Fruit fly (Drosophila melanogaster) whole organism, prepupa: ENCODE data around the gene TP53INP.

Experiments used
- Blimp-1 ChIP-seq: fragments of 200-800 bp; sonication (Bioruptor generic); optimal IDR thresholded peaks from 3 replicates; lab custom pipeline; 2017; ENCODE audit warnings: missing biosample characterization, missing genetic modification characterization, mild to moderate bottlenecking, moderate library complexity, missing genetic modification reagents
- CG10669 ChIP-seq: fragments of 200-800 bp; sonication (Bioruptor generic); optimal IDR thresholded peaks from 3 replicates; lab custom pipeline; 2018; ENCODE audit warnings: missing biosample characterization, mild to moderate bottlenecking, missing genetic modification characterization, moderate library complexity
- CG11294 ChIP-seq: fragments of 200-800 bp; sonication (Bioruptor generic); IDR thresholded peaks from 2 replicates; pipeline ENCODE4 v1.3.6; 2022; ENCODE audit warnings: missing biosample characterization, missing genetic modification characterization
- CG1621 ChIP-seq: fragments of 200-800 bp; sonication (Bioruptor generic); optimal IDR thresholded peaks from 3 replicates; lab custom pipeline; 2018; ENCODE audit warnings: missing biosample characterization, mild to moderate bottlenecking, missing genetic modification characterization
- CG16779 ChIP-seq: fragments of 200-800 bp; sonication (Bioruptor generic); optimal IDR thresholded peaks from 3 replicates; lab custom pipeline; 2017; ENCODE audit warnings: missing biosample characterization, mild to moderate bottlenecking, missing genetic modification characterization
- CG6163 ChIP-seq: fragments of 200-800 bp; sonication (Bioruptor generic); IDR thresholded peaks from 3 replicates; pipeline ENCODE4 v1.3.6; 2022; ENCODE audit warnings: missing biosample characterization, missing genetic modification characterization
- CG8632 ChIP-seq: fragments of 200-800 bp; sonication (Bioruptor generic); optimal IDR thresholded peaks from 3 replicates; lab custom pipeline; 2016; ENCODE audit warnings: missing biosample characterization, missing genetic modification characterization
- Sox14 ChIP-seq: fragments of 200-800 bp; sonication (Bioruptor generic); optimal IDR thresholded peaks from 3 replicates; lab custom pipeline; 2016; ENCODE audit warnings: missing biosample characterization, missing genetic modification characterization
- net ChIP-seq: fragments of 200-800 bp; sonication (Bioruptor generic); optimal IDR thresholded peaks from 3 replicates; lab custom pipeline; 2016; ENCODE audit warnings: missing biosample characterization, missing genetic modification characterization
- spab ChIP-seq: fragments of 200-800 bp; sonication (Bioruptor generic); optimal IDR thresholded peaks from 2 replicates; lab custom pipeline; 2017; ENCODE audit warnings: missing biosample characterization, mild to moderate bottlenecking, missing genetic modification characterization, missing genetic modification reagents

- TF ChIP-seq CG6163 (GFP tag; lab: Robert Waterston, UW) (no peak), CG8632 (GFP tag; lab: Kevin White, UChicago) (no peak), CG11294 (no peak), CG16779 (tag; lab: Kevin White, UChicago) (no peak), net (GFP tag; lab: Kevin White, UChicago) (no peak), CG1621 (tag; lab: Kevin White, UChicago) (no peak), CG10669 (GFP tag; lab: Kevin White, UChicago) (no peak), Blimp-1 (GFP tag; lab: Kevin White, UChicago) (no peak), Sox14 (GFP tag; lab: Kevin White, UChicago) (no peak), spab (no peak)
Observed at dm6 chr3L:4362937-4363336, 43.8 kb upstream of the TP53INP start.
